Worm (Caenorhabditis elegans): Measurements from ENCODE around the gene fbxc-14.
"Not testable (repeated sequence)": the region's sequence is repeated elsewhere in the genome, so short reads cannot be mapped to it uniquely, and the experiment has no call there.

DNA sequence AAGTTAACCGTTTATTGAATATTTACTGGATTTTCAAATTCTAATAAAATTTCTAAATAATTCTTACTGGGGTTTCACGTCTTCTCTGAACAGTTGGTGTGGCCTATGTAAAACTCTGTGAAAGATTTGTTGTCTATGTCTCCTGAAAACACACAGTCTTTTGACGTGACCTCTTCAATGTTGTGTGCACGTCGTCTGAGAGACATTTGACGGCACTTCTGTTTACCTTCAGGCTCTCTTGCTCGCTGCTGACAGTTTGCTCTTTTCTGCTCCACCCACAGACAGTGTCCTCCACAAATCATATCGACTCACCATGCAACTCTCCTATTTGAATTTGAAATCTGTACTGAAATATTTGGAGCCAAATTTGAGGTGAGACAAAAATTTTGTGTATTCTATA is 43.2 kb upstream of the fbxc-14 start, which contains the start of gene fbxc-34:
- TF ChIP-seq tbx-2 (tag; optimal IDR thresholded peaks at IDR 0.05); ceh-14 (tag; optimal IDR thresholded peaks at IDR 0.05); sdc-2 (tag; optimal IDR thresholded peaks at IDR 0.05); unc-86 (tag; optimal IDR thresholded peaks at IDR 0.05); dve-1 (tag; optimal IDR thresholded peaks at IDR 0.05); T23F11.4 (GFP tag; optimal IDR thresholded peaks at IDR 0.05); K02D7.2 (tag; optimal IDR thresholded peaks at IDR 0.05): not testable (repeated sequence)

All from whole organism, late embryonic.